Fruit fly (Drosophila melanogaster) whole organism, embryonic: ENCODE results near the gene CG15888.

Experiments used
- CG1024 ChIP-seq: fragments of 200-800 bp; sonication (Bioruptor generic); IDR thresholded peaks from 2 replicates; pipeline ENCODE4 v1.3.6; 2022; ENCODE audit warnings: missing biosample characterization, missing genetic modification characterization
- CG11695 ChIP-seq: fragments of 200-800 bp; sonication (Bioruptor generic); IDR thresholded peaks from 3 replicates; pipeline ENCODE4 v1.3.6; 2022; ENCODE audit warnings: missing biosample characterization, missing genetic modification characterization
- CG13624 ChIP-seq: fragments of 200-800 bp; sonication (Bioruptor generic); optimal IDR thresholded peaks from 2 replicates; lab custom pipeline; 2016; ENCODE audit warnings: missing biosample characterization, missing genetic modification characterization
- CG14014 ChIP-seq: fragments of 200-800 bp; sonication (Bioruptor generic); IDR thresholded peaks from 2 replicates; pipeline ENCODE4 v1.3.6; 2022; ENCODE audit warnings: missing biosample characterization, missing genetic modification characterization
- CG15073 ChIP-seq: fragments of 200-800 bp; sonication (Bioruptor generic); optimal IDR thresholded peaks from 2 replicates; lab custom pipeline; 2016; ENCODE audit warnings: missing biosample characterization, missing genetic modification characterization
- CG1603 ChIP-seq: fragments of 200-800 bp; sonication (Bioruptor generic); optimal IDR thresholded peaks from 2 replicates; lab custom pipeline; 2019; ENCODE audit warnings: missing biosample characterization, mild to moderate bottlenecking, missing genetic modification characterization, moderate library complexity
- CG31224 ChIP-seq: fragments of 200-800 bp; sonication (Bioruptor generic); IDR thresholded peaks from 2 replicates; pipeline ENCODE4 v1.3.6; 2022; ENCODE audit warnings: missing biosample characterization, missing genetic modification characterization
- CG31388 ChIP-seq: fragments of 200-800 bp; sonication (Bioruptor generic); optimal IDR thresholded peaks from 2 replicates; lab custom pipeline; 2016; ENCODE audit warnings: missing biosample characterization, missing genetic modification characterization
- CG31441 ChIP-seq: fragments of 200-800 bp; sonication (Bioruptor generic); IDR thresholded peaks from 2 replicates; pipeline ENCODE4 v1.3.6; 2022; ENCODE audit warnings: missing biosample characterization, missing genetic modification characterization
- CG3995 ChIP-seq: fragments of 200-800 bp; sonication (Bioruptor generic); optimal IDR thresholded peaks from 3 replicates; lab custom pipeline; 2016; ENCODE audit warnings: missing biosample characterization, missing genetic modification characterization
- CG42726 ChIP-seq: fragments of 200-800 bp; sonication (Bioruptor generic); IDR thresholded peaks from 2 replicates; pipeline ENCODE4 v1.3.6; 2022; ENCODE audit warnings: missing biosample characterization, missing genetic modification characterization; ENCODE audit not compliant: partially characterized antibody
- CG43689 ChIP-seq: fragments of 200-800 bp; sonication (Bioruptor generic); IDR thresholded peaks from 2 replicates; pipeline ENCODE4 v1.3.6; 2022; ENCODE audit warnings: missing biosample characterization, missing genetic modification characterization
- CG5245 ChIP-seq: fragments of 200-800 bp; sonication (Bioruptor generic); optimal IDR thresholded peaks from 3 replicates; lab custom pipeline; 2016; ENCODE audit warnings: missing biosample characterization, missing genetic modification characterization
- CG6254 ChIP-seq: fragments of 200-800 bp; sonication (Bioruptor generic); optimal IDR thresholded peaks from 3 replicates; lab custom pipeline; 2017; ENCODE audit warnings: mild to moderate bottlenecking, missing biosample characterization, missing genetic modification reagents, missing genetic modification characterization
- CG7987 ChIP-seq: fragments of 200-800 bp; sonication (Bioruptor generic); optimal IDR thresholded peaks from 2 replicates; lab custom pipeline; 2018; ENCODE audit warnings: missing biosample characterization, mild to moderate bottlenecking, missing genetic modification characterization, moderate library complexity
- CG9727 ChIP-seq: fragments of 200-800 bp; sonication (Bioruptor generic); optimal IDR thresholded peaks from 3 replicates; lab custom pipeline; 2017; ENCODE audit warnings: missing biosample characterization, mild to moderate bottlenecking, missing genetic modification characterization
- Camta ChIP-seq: fragments of 200-800 bp; sonication (Bioruptor generic); optimal IDR thresholded peaks from 2 replicates; lab custom pipeline; 2016; ENCODE audit warnings: missing biosample characterization, missing genetic modification characterization
- Chrac-16 ChIP-seq: fragments of 200-800 bp; sonication (Bioruptor generic); optimal IDR thresholded peaks from 3 replicates; lab custom pipeline; 2016; ENCODE audit warnings: missing biosample characterization, missing genetic modification characterization
- D19A ChIP-seq: fragments of 200-800 bp; optimal IDR thresholded peaks from 3 replicates; lab custom pipeline; 2019; ENCODE audit warnings: missing biosample characterization, mild to moderate bottlenecking, missing genetic modification characterization, moderate library complexity
- Fer3 ChIP-seq: fragments of 200-800 bp; sonication (Bioruptor generic); optimal IDR thresholded peaks from 2 replicates; lab custom pipeline; 2018; ENCODE audit warnings: missing biosample characterization, mild to moderate bottlenecking, missing genetic modification characterization, moderate library complexity
- Gug ChIP-seq: fragments of 200-800 bp; sonication (Bioruptor generic); IDR thresholded peaks from 4 replicates; pipeline ENCODE4 v1.3.6; 2022; ENCODE audit warnings: missing biosample characterization, missing genetic modification characterization
- Hey ChIP-seq: fragments of 200-800 bp; sonication (Bioruptor generic); optimal IDR thresholded peaks from 3 replicates; lab custom pipeline; 2018; ENCODE audit warnings: missing biosample characterization, mild to moderate bottlenecking, missing genetic modification characterization
- Hmr ChIP-seq: fragments of 200-800 bp; sonication (Bioruptor generic); optimal IDR thresholded peaks from 3 replicates; lab custom pipeline; 2017; ENCODE audit warnings: mild to moderate bottlenecking, missing biosample characterization, missing genetic modification reagents, missing genetic modification characterization
- Lim3 ChIP-seq: fragments of 200-800 bp; sonication (Bioruptor generic); IDR thresholded peaks from 2 replicates; pipeline ENCODE4 v1.3.6; 2022; ENCODE audit warnings: missing biosample characterization, missing genetic modification characterization
- Mes4 ChIP-seq: fragments of 200-800 bp; sonication (Bioruptor generic); optimal IDR thresholded peaks from 2 replicates; lab custom pipeline; 2016; ENCODE audit warnings: missing biosample characterization, missing genetic modification characterization
- PHDP ChIP-seq: fragments of 200-800 bp; sonication (Bioruptor generic); optimal IDR thresholded peaks from 3 replicates; lab custom pipeline; 2018; ENCODE audit warnings: missing biosample characterization, mild to moderate bottlenecking, missing genetic modification characterization, moderate library complexity
- Rx ChIP-seq: fragments of 200-800 bp; sonication (Bioruptor generic); IDR thresholded peaks from 2 replicates; pipeline ENCODE4 v1.3.6; 2022; ENCODE audit warnings: missing biosample characterization, missing genetic modification characterization
- Six4 ChIP-seq: fragments of 200-800 bp; sonication (Bioruptor generic); optimal IDR thresholded peaks from 2 replicates; lab custom pipeline; 2016; ENCODE audit warnings: missing biosample characterization, missing genetic modification characterization
- Taf1 ChIP-seq: fragments of 200-800 bp; sonication (Bioruptor generic); IDR thresholded peaks from 2 replicates; pipeline ENCODE4 v1.3.6; 2022; ENCODE audit warnings: missing biosample characterization, missing genetic modification characterization
- aop ChIP-seq: fragments of 200-800 bp; sonication (Bioruptor generic); IDR thresholded peaks from 2 replicates; pipeline ENCODE4 v1.3.6; 2022; ENCODE audit warnings: missing biosample characterization, missing genetic modification characterization
- bab2 ChIP-seq: fragments of 200-800 bp; sonication (Bioruptor generic); optimal IDR thresholded peaks from 2 replicates; lab custom pipeline; 2016; ENCODE audit warnings: missing biosample characterization, missing genetic modification characterization
- btn ChIP-seq: fragments of 200-800 bp; sonication (Bioruptor generic); optimal IDR thresholded peaks from 2 replicates; lab custom pipeline; 2016; ENCODE audit warnings: missing biosample characterization, missing genetic modification characterization
- croc ChIP-seq: fragments of 200-800 bp; sonication (Bioruptor generic); conservative IDR thresholded peaks from 3 replicates; pipeline ENCODE4 v1.3.6; 2022; ENCODE audit warnings: missing biosample characterization, missing genetic modification characterization
- fd3F ChIP-seq: fragments of 200-800 bp; sonication (Bioruptor generic); optimal IDR thresholded peaks from 2 replicates; lab custom pipeline; 2018; ENCODE audit warnings: missing biosample characterization, mild to moderate bottlenecking, missing genetic modification characterization, moderate library complexity
- fd64A ChIP-seq: fragments of 200-800 bp; sonication (Bioruptor generic); optimal IDR thresholded peaks from 3 replicates; lab custom pipeline; 2018; ENCODE audit warnings: missing biosample characterization, mild to moderate bottlenecking, missing genetic modification characterization
- gcm ChIP-seq: fragments of 200-800 bp; sonication (Bioruptor generic); optimal IDR thresholded peaks from 2 replicates; lab custom pipeline; 2019; ENCODE audit warnings: missing biosample characterization, mild to moderate bottlenecking, missing genetic modification characterization, moderate library complexity
- gcm2 ChIP-seq: fragments of 200-800 bp; sonication (Bioruptor generic); optimal IDR thresholded peaks from 2 replicates; lab custom pipeline; 2016; ENCODE audit warnings: missing biosample characterization, missing genetic modification characterization
- gt ChIP-seq: fragments of 200-800 bp; sonication (Bioruptor generic); IDR thresholded peaks from 2 replicates; pipeline ENCODE4 v1.3.6; 2022; ENCODE audit warnings: missing biosample characterization, missing genetic modification characterization
- hkb ChIP-seq, 2 experiments: fragments of 200-800 bp in 1 of 2; fragments of >200 bp in 1 of 2; sonication (Bioruptor generic) in 1 of 2; IDR thresholded peaks in 1 of 2; optimal IDR thresholded peaks in 1 of 2; 2 replicates each; pipeline versions ENCODE4 v1.3.6 to Lab custom; 2017 to 2022; ENCODE audit warnings: missing biosample characterization in 1 of 2, missing genetic modification characterization in 1 of 2
- jumu ChIP-seq: fragments of 200-800 bp; sonication (Bioruptor generic); optimal IDR thresholded peaks from 3 replicates; lab custom pipeline; 2016; ENCODE audit warnings: missing biosample characterization, missing genetic modification characterization
- lbe ChIP-seq: fragments of 200-800 bp; sonication (Bioruptor generic); optimal IDR thresholded peaks from 2 replicates; lab custom pipeline; 2016; ENCODE audit warnings: missing biosample characterization, mild to moderate bottlenecking, missing genetic modification characterization
- maf-S ChIP-seq: fragments of 200-800 bp; sonication (Bioruptor generic); optimal IDR thresholded peaks from 2 replicates; lab custom pipeline; 2016; ENCODE audit warnings: missing biosample characterization, missing genetic modification characterization
- peb ChIP-seq: fragments of 200-800 bp; sonication (Bioruptor generic); IDR thresholded peaks from 2 replicates; pipeline ENCODE4 v1.3.6; 2022; ENCODE audit warnings: missing biosample characterization, missing genetic modification characterization
- pita ChIP-seq: fragments of 200-800 bp; sonication (Bioruptor generic); optimal IDR thresholded peaks from 2 replicates; lab custom pipeline; 2017; ENCODE audit warnings: missing biosample characterization, mild to moderate bottlenecking, missing genetic modification characterization
- scrt ChIP-seq: fragments of 200-800 bp; sonication (Bioruptor generic); optimal IDR thresholded peaks from 2 replicates; lab custom pipeline; 2018; ENCODE audit warnings: missing biosample characterization, mild to moderate bottlenecking, missing genetic modification characterization, moderate library complexity
- sima ChIP-seq: fragments of 200-800 bp; sonication (Bioruptor generic); optimal IDR thresholded peaks from 2 replicates; lab custom pipeline; 2016; ENCODE audit warnings: missing biosample characterization, missing genetic modification characterization
- slou ChIP-seq: fragments of 200-800 bp; sonication (Bioruptor generic); optimal IDR thresholded peaks from 3 replicates; lab custom pipeline; 2016; ENCODE audit warnings: missing biosample characterization, missing genetic modification characterization
- slp2 ChIP-seq: fragments of 200-800 bp; sonication (Bioruptor generic); optimal IDR thresholded peaks from 2 replicates; lab custom pipeline; 2016; ENCODE audit warnings: missing biosample characterization, missing genetic modification characterization
- sna ChIP-seq: fragments of 200-800 bp; sonication (Bioruptor generic); IDR thresholded peaks from 2 replicates; pipeline ENCODE4 v1.3.6; 2022; ENCODE audit warnings: missing biosample characterization, missing genetic modification characterization; ENCODE audit not compliant: partially characterized antibody
- ttk ChIP-seq: fragments of 200-800 bp; sonication (Bioruptor generic); IDR thresholded peaks from 2 replicates; pipeline ENCODE4 v2.1.2; 2022; ENCODE audit warnings: missing biosample characterization, missing genetic modification characterization
- zen ChIP-seq: fragments of 200-800 bp; sonication (Bioruptor generic); optimal IDR thresholded peaks from 3 replicates; lab custom pipeline; 2018; ENCODE audit warnings: missing biosample characterization, mild to moderate bottlenecking, missing genetic modification characterization, moderate library complexity

CG15888 gene

dm6 chr3R:13264061-13264661, 22.2 kb downstream of the CG15888 start, which contains the start of gene Ravus (continued):
- TF ChIP-seq CG9727 (GFP tag; lab: Kevin White, UChicago) (peak; percentile 31), Hmr (GFP tag; lab: Kevin White, UChicago) (no peak), sna (GFP tag; lab: Robert Waterston, UW) (no peak), CG7987 (GFP tag; lab: Kevin White, UChicago) (no peak), peb (GFP tag; lab: Robert Waterston, UW) (no peak), gt (GFP tag; lab: Robert Waterston, UW) (no peak), CG31224 (GFP tag; lab: Robert Waterston, UW) (no peak), fd64A (no peak), Mes4 (GFP tag; lab: Kevin White, UChicago) (peak; percentile 9), CG6254 (GFP tag; lab: Kevin White, UChicago) (no peak), CG42726 (GFP tag; lab: Robert Waterston, UW) (no peak), Gug (GFP tag; lab: Robert Waterston, UW) (0 out of 4 replicates have a peak, but pooled peaks have one; percentile 15), CG43689 (GFP tag; lab: Robert Waterston, UW) (no peak), croc (GFP tag; lab: Robert Waterston, UW) (no peak), lbe (peak; percentile 4), CG31441 (GFP tag; lab: Robert Waterston, UW) (no peak), ttk (no peak), D19A (no peak), pita (GFP tag; lab: Kevin White, UChicago) (no peak), Taf1 (no peak), CG3995 (GFP tag; lab: Kevin White, UChicago) (peak; percentile 61), CG1603 (no peak), zen (tag; lab: Kevin White, UChicago) (peak; percentile 48), CG31388 (no peak), PHDP (peak; percentile 39), aop (no peak), fd3F (GFP tag; lab: Kevin White, UChicago) (no peak), Camta (peak; percentile 42), hkb (optimal IDR thresholded peaks at IDR 0.05; lab: Kevin White, UChicago) (peak; percentile 71), hkb (GFP tag; IDR thresholded peaks at IDR 0.05; lab: Robert Waterston, UW) (no peak), Six4 (no peak), maf-S (GFP tag; lab: Kevin White, UChicago) (peak; percentile 0), gcm2 (no peak), Fer3 (tag; lab: Kevin White, UChicago) (peak; percentile 60), gcm (GFP tag; lab: Kevin White, UChicago) (no peak), jumu (GFP tag; lab: Kevin White, UChicago) (peak; percentile 35), CG11695 (no peak), sima (GFP tag; lab: Kevin White, UChicago) (no peak), Chrac-16 (GFP tag; lab: Kevin White, UChicago) (peak; percentile 47), bab2 (GFP tag; lab: Kevin White, UChicago) (peak; percentile 44), scrt (peak; percentile 11), CG15073 (GFP tag; lab: Kevin White, UChicago) (no peak), CG1024 (GFP tag; lab: Robert Waterston, UW) (no peak), btn (GFP tag; lab: Kevin White, UChicago) (no peak), Lim3 (GFP tag; lab: Robert Waterston, UW) (no peak), slou (GFP tag; lab: Kevin White, UChicago) (no peak), Rx (GFP tag; lab: Robert Waterston, UW) (no peak), Hey (tag; lab: Kevin White, UChicago) (no peak), CG5245 (no peak), slp2 (peak; percentile 28), CG14014 (GFP tag; lab: Robert Waterston, UW) (no peak), CG13624 (GFP tag; lab: Kevin White, UChicago) (peak; percentile 16)
